Fruit fly (Drosophila melanogaster) whole organism, embryonic: ENCODE data around the gene Rrp45.

ENCODE experiments used
- Abd-B ChIP-seq: fragments of 200-800 bp; sonication (Bioruptor generic); optimal IDR thresholded peaks from 2 replicates; lab custom pipeline; 2018; ENCODE audit warnings: missing biosample characterization, mild to moderate bottlenecking, missing genetic modification characterization, moderate library complexity
- Blimp-1 ChIP-seq: fragments of 200-800 bp; sonication (Bioruptor generic); optimal IDR thresholded peaks from 3 replicates; lab custom pipeline; 2018; ENCODE audit warnings: missing biosample characterization, missing genetic modification characterization, mild to moderate bottlenecking, moderate library complexity, missing genetic modification reagents
- CG10147 ChIP-seq: fragments of 200-800 bp; sonication (Bioruptor generic); optimal IDR thresholded peaks from 2 replicates; lab custom pipeline; 2019; ENCODE audit warnings: missing biosample characterization, mild to moderate bottlenecking, missing genetic modification characterization, moderate library complexity
- CG10543 ChIP-seq: fragments of 200-800 bp; sonication (Bioruptor generic); optimal IDR thresholded peaks from 3 replicates; lab custom pipeline; 2017; ENCODE audit warnings: missing biosample characterization, mild to moderate bottlenecking, missing genetic modification characterization, moderate library complexity
- CG11560 ChIP-seq: fragments of 200-800 bp; sonication (Bioruptor generic); IDR thresholded peaks from 3 replicates; pipeline ENCODE4 v1.3.6; 2022; ENCODE audit warnings: missing biosample characterization, missing genetic modification characterization
- CG11696 ChIP-seq: fragments of 200-800 bp; sonication (Bioruptor generic); IDR thresholded peaks from 2 replicates; pipeline ENCODE4 v1.3.6; 2022; ENCODE audit warnings: missing biosample characterization, missing genetic modification characterization
- CG12299 ChIP-seq: fragments of 200-800 bp; sonication (Bioruptor generic); optimal IDR thresholded peaks from 2 replicates; lab custom pipeline; 2018; ENCODE audit warnings: missing biosample characterization, mild to moderate bottlenecking, missing genetic modification characterization
- CG14441 ChIP-seq: fragments of 200-800 bp; sonication (Bioruptor generic); IDR thresholded peaks from 2 replicates; pipeline ENCODE4 v1.3.6; 2022; ENCODE audit warnings: missing biosample characterization, missing genetic modification characterization
- CG14710 ChIP-seq: fragments of 200-800 bp; sonication (Bioruptor generic); optimal IDR thresholded peaks from 3 replicates; lab custom pipeline; 2019; ENCODE audit warnings: missing biosample characterization, mild to moderate bottlenecking, missing genetic modification characterization, moderate library complexity
- CG30403 ChIP-seq: fragments of 200-800 bp; sonication (Bioruptor generic); optimal IDR thresholded peaks from 3 replicates; lab custom pipeline; 2016; ENCODE audit warnings: missing biosample characterization, missing genetic modification characterization
- CG4282 ChIP-seq: fragments of 200-800 bp; sonication (Bioruptor generic); optimal IDR thresholded peaks from 2 replicates; lab custom pipeline; 2016; ENCODE audit warnings: missing biosample characterization, missing genetic modification characterization
- CG5180 ChIP-seq: fragments of 200-800 bp; sonication (Bioruptor generic); optimal IDR thresholded peaks from 3 replicates; lab custom pipeline; 2017; ENCODE audit warnings: missing biosample characterization, missing genetic modification characterization, mild to moderate bottlenecking, moderate library complexity, missing genetic modification reagents
- CG7556 ChIP-seq: fragments of 200-800 bp; sonication (Bioruptor generic); optimal IDR thresholded peaks from 2 replicates; lab custom pipeline; 2017; ENCODE audit warnings: missing biosample characterization, mild to moderate bottlenecking, missing genetic modification characterization
- CG8281 ChIP-seq: fragments of 200-800 bp; sonication (Bioruptor generic); optimal IDR thresholded peaks from 2 replicates; lab custom pipeline; 2018; ENCODE audit warnings: missing biosample characterization, mild to moderate bottlenecking, missing genetic modification characterization, moderate library complexity
- CG8388 ChIP-seq: fragments of 200-800 bp; sonication (Bioruptor generic); optimal IDR thresholded peaks from 2 replicates; lab custom pipeline; 2019; ENCODE audit warnings: missing biosample characterization, mild to moderate bottlenecking, missing genetic modification characterization, moderate library complexity
- E2f1 ChIP-seq: fragments of 200-800 bp; sonication (Bioruptor generic); IDR thresholded peaks from 2 replicates; pipeline ENCODE4 v1.3.6; 2022; ENCODE audit warnings: missing biosample characterization, missing genetic modification characterization
- Ets65A ChIP-seq: fragments of 200-800 bp; sonication (Bioruptor generic); peaks from one replicate; lab custom pipeline; 2016; ENCODE audit warnings: missing biosample characterization, missing genetic modification characterization
- GATAe ChIP-seq: fragments of 200-800 bp; sonication (Bioruptor generic); conservative IDR thresholded peaks from 2 replicates; pipeline ENCODE4 v1.3.6; 2022; ENCODE audit warnings: missing biosample characterization, missing genetic modification characterization
- Hmx ChIP-seq: fragments of 200-800 bp; sonication (Bioruptor generic); optimal IDR thresholded peaks from 2 replicates; lab custom pipeline; 2016; ENCODE audit warnings: missing biosample characterization, missing genetic modification characterization
- Hr51 ChIP-seq, 2 experiments: fragments of 200-800 bp; sonication (Bioruptor generic); optimal IDR thresholded peaks; 2 replicates in 1 of 2; 3 replicates in 1 of 2; lab custom pipeline; 2016 to 2018; ENCODE audit warnings: missing biosample characterization in 2 of 2, missing genetic modification characterization in 2 of 2, mild to moderate bottlenecking in 1 of 2, moderate library complexity in 1 of 2
- Lpt ChIP-seq: fragments of >200 bp; optimal IDR thresholded peaks from 2 replicates; lab custom pipeline; 2018; ENCODE audit warnings: missing biosample characterization, missing genetic modification characterization
- MESR4 ChIP-seq: fragments of 200-800 bp; sonication (Bioruptor generic); optimal IDR thresholded peaks from 2 replicates; lab custom pipeline; 2018; ENCODE audit warnings: missing biosample characterization, mild to moderate bottlenecking, missing genetic modification characterization, moderate library complexity
- Mes4 ChIP-seq: fragments of 200-800 bp; sonication (Bioruptor generic); optimal IDR thresholded peaks from 2 replicates; lab custom pipeline; 2016; ENCODE audit warnings: missing biosample characterization, missing genetic modification characterization
- Oli ChIP-seq: fragments of 200-800 bp; sonication (Bioruptor generic); optimal IDR thresholded peaks from 2 replicates; lab custom pipeline; 2018; ENCODE audit warnings: missing biosample characterization, mild to moderate bottlenecking, missing genetic modification characterization, moderate library complexity
- Pdp1 ChIP-seq, 2 experiments: fragments of 200-800 bp; sonication (Bioruptor generic); optimal IDR thresholded peaks; 3 replicates each; lab custom pipeline; 2016; ENCODE audit warnings: missing biosample characterization in 2 of 2, missing genetic modification characterization in 2 of 2, mild to moderate bottlenecking in 1 of 2, moderate library complexity in 1 of 2
- Ptx1 ChIP-seq: fragments of 200-800 bp; sonication (Bioruptor generic); IDR thresholded peaks from 2 replicates; pipeline ENCODE4 v1.3.6; 2022; ENCODE audit warnings: missing biosample characterization, missing genetic modification characterization
- Rfx ChIP-seq: fragments of 200-800 bp; sonication (Bioruptor generic); IDR thresholded peaks from 2 replicates; pipeline ENCODE4 v1.3.6; 2022; ENCODE audit warnings: missing biosample characterization, missing genetic modification characterization
- Sox100B ChIP-seq: fragments of 200-800 bp; sonication (Bioruptor generic); optimal IDR thresholded peaks from 3 replicates; lab custom pipeline; 2018; ENCODE audit warnings: missing biosample characterization, mild to moderate bottlenecking, missing genetic modification characterization
- Sox102F ChIP-seq: fragments of 200-800 bp; sonication (Bioruptor generic); optimal IDR thresholded peaks from 2 replicates; lab custom pipeline; 2018; ENCODE audit warnings: missing biosample characterization, mild to moderate bottlenecking, missing genetic modification characterization, moderate library complexity
- Stat92E ChIP-seq, 3 experiments: fragments of >200 bp in 2 of 3; fragments of 200-800 bp in 1 of 3; sonication (Bioruptor generic) in 1 of 3; optimal IDR thresholded peaks; 2 replicates each; lab custom pipeline; 2017 to 2019; ENCODE audit warnings: missing biosample characterization in 3 of 3, missing genetic modification characterization in 3 of 3, mild to moderate bottlenecking in 1 of 3, moderate library complexity in 1 of 3
- Usf ChIP-seq: fragments of 200-800 bp; sonication (Bioruptor generic); optimal IDR thresholded peaks from 2 replicates; lab custom pipeline; 2017; ENCODE audit warnings: missing genotype, missing biosample characterization, missing genetic modification characterization
- ab ChIP-seq: fragments of 200-800 bp; sonication (Bioruptor generic); optimal IDR thresholded peaks from 2 replicates; lab custom pipeline; 2016; ENCODE audit warnings: missing biosample characterization, missing genetic modification characterization
- bsh ChIP-seq, 2 experiments: fragments of 200-800 bp; sonication (Bioruptor generic); optimal IDR thresholded peaks; 2 replicates each; lab custom pipeline; 2017 to 2018; ENCODE audit warnings: mild to moderate bottlenecking in 2 of 2, missing biosample characterization in 2 of 2, missing genetic modification characterization in 2 of 2, moderate library complexity in 1 of 2
- chinmo ChIP-seq: fragments of 200-800 bp; sonication (Bioruptor generic); IDR thresholded peaks from 4 replicates; pipeline ENCODE4 v1.3.6; 2022; ENCODE audit warnings: missing biosample characterization, missing genetic modification characterization; ENCODE audit not compliant: partially characterized antibody
- danr ChIP-seq: fragments of 200-800 bp; sonication (Bioruptor generic); IDR thresholded peaks from 2 replicates; pipeline ENCODE4 v1.3.6; 2022; ENCODE audit warnings: missing biosample characterization, missing genetic modification characterization
- dmrt99B ChIP-seq: fragments of 200-800 bp; sonication (Bioruptor generic); optimal IDR thresholded peaks from 2 replicates; lab custom pipeline; 2018; ENCODE audit warnings: missing biosample characterization, mild to moderate bottlenecking, missing genetic modification characterization, moderate library complexity
- ewg ChIP-seq: fragments of 200-800 bp; sonication (Bioruptor generic); optimal IDR thresholded peaks from 3 replicates; lab custom pipeline; 2017; ENCODE audit warnings: mild to moderate bottlenecking, missing biosample characterization, missing genetic modification reagents, missing genetic modification characterization
- fd96Cb ChIP-seq: fragments of 200-800 bp; sonication (Bioruptor generic); optimal IDR thresholded peaks from 2 replicates; lab custom pipeline; 2018; ENCODE audit warnings: missing biosample characterization, mild to moderate bottlenecking, missing genetic modification characterization, moderate library complexity
- gce ChIP-seq: fragments of 200-800 bp; sonication (Bioruptor generic); IDR thresholded peaks from 3 replicates; pipeline ENCODE4 v1.3.6; 2022; ENCODE audit warnings: missing biosample characterization, missing genetic modification characterization
- grau ChIP-seq: fragments of 200-800 bp; optimal IDR thresholded peaks from 3 replicates; lab custom pipeline; 2019; ENCODE audit warnings: missing biosample characterization, mild to moderate bottlenecking, missing genetic modification characterization, moderate library complexity
- h ChIP-seq: fragments of >200 bp; optimal IDR thresholded peaks from 2 replicates; lab custom pipeline; 2017
- ind ChIP-seq: fragments of 200-800 bp; sonication (Bioruptor generic); optimal IDR thresholded peaks from 3 replicates; lab custom pipeline; 2016; ENCODE audit warnings: missing biosample characterization, missing genetic modification characterization
- jing ChIP-seq: fragments of 200-800 bp; sonication (Bioruptor generic); optimal IDR thresholded peaks from 2 replicates; lab custom pipeline; 2018; ENCODE audit warnings: missing biosample characterization, mild to moderate bottlenecking, missing genetic modification characterization
- kah ChIP-seq: fragments of 200-800 bp; sonication (Bioruptor generic); optimal IDR thresholded peaks from 2 replicates; lab custom pipeline; 2018; ENCODE audit warnings: missing biosample characterization, mild to moderate bottlenecking, missing genetic modification characterization
- lab ChIP-seq: fragments of 200-800 bp; sonication (Bioruptor generic); optimal IDR thresholded peaks from 3 replicates; lab custom pipeline; 2017; ENCODE audit warnings: missing biosample characterization, missing genetic modification characterization, mild to moderate bottlenecking, moderate library complexity, missing genetic modification reagents
- phol ChIP-seq: fragments of 200-800 bp; sonication (Bioruptor generic); optimal IDR thresholded peaks from 3 replicates; lab custom pipeline; 2018; ENCODE audit warnings: missing biosample characterization, mild to moderate bottlenecking, missing genetic modification characterization, moderate library complexity
- row ChIP-seq: fragments of 200-800 bp; sonication (Bioruptor generic); IDR thresholded peaks from 3 replicates; pipeline ENCODE4 v1.3.6; 2022; ENCODE audit warnings: missing biosample characterization, missing genetic modification characterization
- tgo ChIP-seq: fragments of 200-800 bp; sonication (Bioruptor generic); IDR thresholded peaks from 3 replicates; pipeline ENCODE4 v1.3.6; 2022; ENCODE audit warnings: missing biosample characterization, missing genetic modification characterization
- tx ChIP-seq: fragments of 200-800 bp; sonication (Bioruptor generic); optimal IDR thresholded peaks from 2 replicates; lab custom pipeline; 2016; ENCODE audit warnings: missing biosample characterization, missing genetic modification characterization
- vvl ChIP-seq: fragments of 200-800 bp; sonication (Bioruptor generic); IDR thresholded peaks from 2 replicates; pipeline ENCODE4 v1.3.6; 2022; ENCODE audit warnings: missing biosample characterization, missing genetic modification characterization

The Rrp45 gene

dm6 chrX:16815168-16815567, 24.1 kb upstream of the Rrp45 start:
- TF ChIP-seq CG11560 = no peak
- TF ChIP-seq Usf (GFP tag; lab: Kevin White, UChicago) = no peak
- peak; percentile 13 for TF ChIP-seq grau (tag; lab: Kevin White, UChicago)
- TF ChIP-seq ind = peak; percentile 23
- TF ChIP-seq Oli (tag; lab: Kevin White, UChicago) = peak; percentile 20
- TF ChIP-seq CG8281 = no peak
- TF ChIP-seq kah (GFP tag; lab: Kevin White, UChicago) = no peak
- no peak for TF ChIP-seq Stat92E (GFP tag; optimal IDR thresholded peaks at IDR 0.05; lab: Kevin White, UChicago)
- no peak for TF ChIP-seq CG12299 (tag; lab: Kevin White, UChicago)
- TF ChIP-seq CG8388 = no peak
- peak; percentile 57 for TF ChIP-seq row (GFP tag; lab: Robert Waterston, UW)
- no peak for TF ChIP-seq CG10147 (GFP tag; lab: Kevin White, UChicago)
- no peak for TF ChIP-seq Lpt (GFP tag; lab: Kevin White, UChicago)
- peak in 1 of 2 experiments; percentile 8 for TF ChIP-seq Pdp1 (GFP tag; optimal IDR thresholded peaks at IDR 0.05; lab: Kevin White, UChicago)
- TF ChIP-seq CG10543 (GFP tag; lab: Kevin White, UChicago) = no peak
- 0 out of 2 replicates have a peak, but pooled peaks have one; percentile 9 for TF ChIP-seq Rfx (GFP tag; lab: Robert Waterston, UW)
- TF ChIP-seq Ptx1 (GFP tag; lab: Robert Waterston, UW) = peak; percentile 37
- TF ChIP-seq CG7556 (GFP tag; lab: Kevin White, UChicago) = peak; percentile 3
- no peak for TF ChIP-seq Hmx (GFP tag; lab: Kevin White, UChicago)
- TF ChIP-seq tx (GFP tag; lab: Kevin White, UChicago) = no peak
- TF ChIP-seq danr (GFP tag; lab: Robert Waterston, UW) = 0 out of 2 replicates have a peak, but pooled peaks have one; percentile 25
- no peak for TF ChIP-seq Abd-B
- no peak for TF ChIP-seq GATAe
- 0 out of 2 replicates have a peak, but pooled peaks have one; percentile 48 for TF ChIP-seq vvl (GFP tag; lab: Robert Waterston, UW)
- peak; percentile 35; the same call in 1 of the 2 replicates for TF ChIP-seq CG14441
- no peak for TF ChIP-seq CG4282
- no peak for TF ChIP-seq h (lab: Kevin White, UChicago)
- TF ChIP-seq Sox102F (GFP tag; lab: Kevin White, UChicago) = peak; percentile 9
- TF ChIP-seq E2f1 (GFP tag; lab: Robert Waterston, UW) = 0 out of 2 replicates have a peak, but pooled peaks have one; percentile 21
- TF ChIP-seq jing (GFP tag; lab: Kevin White, UChicago) = no peak
- no peak for TF ChIP-seq ab (GFP tag; lab: Kevin White, UChicago)
- TF ChIP-seq MESR4 (GFP tag; lab: Kevin White, UChicago) = no peak
- peak; percentile 21 for TF ChIP-seq Blimp-1
- TF ChIP-seq lab = peak; percentile 24
- TF ChIP-seq fd96Cb = peak; percentile 23
- no peak for TF ChIP-seq bsh (GFP tag; optimal IDR thresholded peaks at IDR 0.05; lab: Kevin White, UChicago)
- TF ChIP-seq phol (tag; lab: Kevin White, UChicago) = peak; percentile 39
- no peak for TF ChIP-seq Mes4
- peak; percentile 59 for TF ChIP-seq Sox100B (GFP tag; lab: Kevin White, UChicago)
- TF ChIP-seq CG11696 = peak; percentile 60
- TF ChIP-seq gce (GFP tag; lab: Robert Waterston, UW) = no peak
- no peak for TF ChIP-seq ewg
- no peak for TF ChIP-seq Ets65A (GFP tag; lab: Kevin White, UChicago)
- TF ChIP-seq CG5180 = peak; percentile 17
- no peak for TF ChIP-seq chinmo (GFP tag; lab: Robert Waterston, UW)
- TF ChIP-seq Hr51 (GFP tag; optimal IDR thresholded peaks at IDR 0.05; lab: Kevin White, UChicago) = peak in 1 of 2 experiments; percentile 53
- peak; percentile 55 for TF ChIP-seq dmrt99B (tag; lab: Kevin White, UChicago)
- TF ChIP-seq tgo (GFP tag; lab: Robert Waterston, UW) = peak; percentile 31; the same call in 1 of the 3 replicates
- no peak for TF ChIP-seq CG14710
- TF ChIP-seq CG30403 (GFP tag; lab: Kevin White, UChicago) = peak; percentile 11
